Worm (Caenorhabditis elegans) whole organism, young adult: ENCODE results near the gene E02H1.6.

ENCODE experiments used
- B0035.1 ChIP-seq: sonication (generic microtip); optimal IDR thresholded peaks from 2 replicates; lab custom pipeline; 2016; ENCODE audit warnings: missing genetic modification characterization, mild to moderate bottlenecking, missing compliant biosample characterization, missing genotype, missing genetic modification reagents
- F23B12.7 ChIP-seq: sonication (generic microtip); optimal IDR thresholded peaks from 2 replicates; lab custom pipeline; 2017; ENCODE audit warnings: missing genetic modification characterization, mild to moderate bottlenecking, missing compliant biosample characterization, antibody characterized with exemption, moderate library complexity; ENCODE audit not compliant: insufficient read depth
- Y53F4B.3 ChIP-seq: fragments of 200-800 bp; sonication (Bioruptor generic); IDR thresholded peaks from 2 replicates; pipeline ENCODE4 v1.3.6; 2022; ENCODE audit warnings: missing genetic modification reagents, missing genetic modification characterization, missing compliant biosample characterization
- Y95B8A.8 ChIP-seq: fragments of 200-800 bp; sonication (Bioruptor generic); IDR thresholded peaks from 2 replicates; pipeline ENCODE4 v1.3.6; 2022; ENCODE audit warnings: missing genetic modification reagents, missing genetic modification characterization, missing compliant biosample characterization
- chd-7 ChIP-seq: sonication (generic microtip); optimal IDR thresholded peaks from 2 replicates; lab custom pipeline; 2016; ENCODE audit warnings: mild to moderate bottlenecking, missing genetic modification characterization, moderate library complexity, missing compliant biosample characterization
- dpl-1 ChIP-seq: fragments of 150-350 bp; optimal IDR thresholded peaks from 2 replicates; lab custom pipeline; 2014; ENCODE audit warnings: missing biosample characterization, missing genetic modification reagents, missing genetic modification characterization
- ets-4 ChIP-seq: fragments of 200-800 bp; sonication (Bioruptor generic); optimal IDR thresholded peaks from 2 replicates; lab custom pipeline; 2018; ENCODE audit warnings: mild to moderate bottlenecking, missing genetic modification characterization, missing compliant biosample characterization
- gei-17 ChIP-seq: fragments of 200-800 bp; sonication (Bioruptor generic); optimal IDR thresholded peaks from 2 replicates; lab custom pipeline; 2018; ENCODE audit warnings: mild to moderate bottlenecking, missing genetic modification characterization, missing compliant biosample characterization
- lin-40 ChIP-seq: sonication (generic microtip); optimal IDR thresholded peaks from 2 replicates; lab custom pipeline; 2016; ENCODE audit warnings: missing genetic modification characterization, mild to moderate bottlenecking, missing compliant biosample characterization, missing genotype, missing genetic modification reagents
- nhr-27 ChIP-seq: fragments of 200-800 bp; sonication (Bioruptor generic); optimal IDR thresholded peaks from 2 replicates; lab custom pipeline; 2018; ENCODE audit warnings: mild to moderate bottlenecking, missing genetic modification characterization, moderate library complexity, missing compliant biosample characterization
- snpc-4 ChIP-seq, 5 experiments: fragments of 150-350 bp in 1 of 5; sonication (generic microtip) in 4 of 5; optimal IDR thresholded peaks; 2 replicates each; lab custom pipeline; 2014 to 2018; ENCODE audit warnings: missing genetic modification characterization in 5 of 5, missing biosample characterization in 3 of 5, antibody characterized with exemption in 2 of 5, mild to moderate bottlenecking in 2 of 5, missing compliant biosample characterization in 2 of 5, missing genotype in 2 of 5, moderate library complexity in 2 of 5, missing genetic modification reagents in 1 of 5
- unc-130 ChIP-seq: sonication (generic microtip); optimal IDR thresholded peaks from 2 replicates; lab custom pipeline; 2016; ENCODE audit warnings: missing genetic modification reagents, missing genetic modification characterization, missing compliant biosample characterization
- unc-62 ChIP-seq: fragments of 150-350 bp; optimal IDR thresholded peaks from 2 replicates; lab custom pipeline; 2014; ENCODE audit warnings: missing biosample characterization, missing genetic modification reagents, missing genetic modification characterization
- ztf-28 ChIP-seq: fragments of 200-800 bp; sonication (Bioruptor generic); IDR thresholded peaks from 2 replicates; pipeline ENCODE4 v1.3.6; 2022; ENCODE audit warnings: missing genetic modification reagents, missing genetic modification characterization, missing compliant biosample characterization

DNA sequence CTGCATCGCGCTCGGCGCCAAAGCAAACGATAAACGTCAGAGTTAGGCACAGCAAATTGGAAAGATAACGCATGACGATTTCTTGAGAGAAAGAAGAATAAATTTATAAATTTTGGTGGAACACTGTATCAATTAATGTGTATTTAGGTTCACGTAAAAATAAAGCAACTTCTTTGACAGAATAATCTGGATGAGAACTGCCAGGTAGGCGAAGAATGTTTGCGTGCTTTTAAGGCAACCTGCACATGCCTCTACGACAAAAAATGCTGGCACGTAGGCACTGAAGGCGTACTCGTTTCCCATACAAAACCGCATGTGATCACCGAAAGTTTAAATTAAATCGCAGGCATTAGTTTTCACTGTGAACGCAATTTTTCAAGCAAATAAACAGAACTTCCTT lies 43.3 kb upstream of the E02H1.6 start, which contains the start of gene F35H8.1:
- TF ChIP-seq dpl-1 (GFP tag; lab: Kevin White, UChicago) (no peak), Y53F4B.3 (GFP tag; lab: Robert Waterston, UW) (no peak), ztf-28 (GFP tag; lab: Robert Waterston, UW) (no peak), Y95B8A.8 (no peak), unc-130 (GFP tag; lab: Kevin White, UChicago) (no peak), lin-40 (tag; lab: Kevin White, UChicago) (no peak), B0035.1 (tag; lab: Kevin White, UChicago) (no peak), gei-17 (GFP tag; lab: Kevin White, UChicago) (no peak), nhr-27 (tag; lab: Kevin White, UChicago) (no peak), chd-7 (no peak), ets-4 (GFP tag; lab: Kevin White, UChicago) (no peak), unc-62 (GFP tag; lab: Kevin White, UChicago) (no peak), F23B12.7 (tag; lab: Kevin White, UChicago) (no peak), snpc-4 (GFP tag; optimal IDR thresholded peaks at IDR 0.05; lab: Kevin White, UChicago) (no peak), snpc-4 (tag; optimal IDR thresholded peaks at IDR 0.05; lab: Kevin White, UChicago) (no peak)
